Worm (Caenorhabditis elegans): Measurements from ENCODE around the gene twk-13.

twk-13 gene

DNA sequence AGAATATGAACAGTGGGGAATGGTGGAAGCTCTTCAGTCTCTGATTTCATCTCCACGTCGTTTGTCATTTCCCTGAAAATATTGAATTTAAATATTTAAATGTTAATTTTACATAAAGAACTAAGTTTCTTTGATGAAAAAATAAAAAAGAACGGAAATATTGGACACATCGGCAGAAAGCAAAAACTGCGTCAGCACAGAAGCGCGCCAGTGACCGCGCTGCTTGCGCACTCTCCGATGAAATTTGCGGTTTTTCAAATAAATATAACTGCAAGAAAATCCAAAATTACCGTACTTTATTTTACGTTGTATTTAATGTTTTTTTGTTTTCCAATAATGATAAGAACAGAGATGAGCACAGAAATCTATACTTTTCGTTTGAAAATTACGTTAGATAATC lies 46.2 kb downstream of the twk-13 start, which contains the start of the genes srpa-68 and srh-16 (continued):
- TF ChIP-seq nfya-2 (GFP tag; IDR thresholded peaks at IDR 0.05), result no peak
- no peak for TF ChIP-seq F10E7.11 (tag; optimal IDR thresholded peaks at IDR 0.05)
- peak; percentile 88 for TF ChIP-seq pbrm-1 (GFP tag; IDR thresholded peaks at IDR 0.05)
- no peak for TF ChIP-seq cebp-2 (GFP tag; IDR thresholded peaks at IDR 0.05)
- TF ChIP-seq snpc-4 (GFP tag; optimal IDR thresholded peaks at IDR 0.05), result peak; percentile 60
- TF ChIP-seq snpc-4 (tag; optimal IDR thresholded peaks at IDR 0.05), result peak; percentile 48 to 75 (median 64)
- 0 out of 2 replicates have a peak, but pooled peaks have one; percentile 25 for TF ChIP-seq Y53F4B.3 (GFP tag; IDR thresholded peaks at IDR 0.05)
- no peak for TF ChIP-seq hlh-26 (GFP tag; conservative IDR thresholded peaks at IDR 0.05)
- TF ChIP-seq lin-40 (tag; optimal IDR thresholded peaks at IDR 0.05), result peak; percentile 88
- TF ChIP-seq F37B4.10 (GFP tag; IDR thresholded peaks at IDR 0.05), result no peak
- no peak for TF ChIP-seq fkh-3 (tag; optimal IDR thresholded peaks at IDR 0.05)
- TF ChIP-seq rcor-1 (GFP tag; IDR thresholded peaks at IDR 0.05), result peak; percentile 89
- TF ChIP-seq ztf-22 (GFP tag; optimal IDR thresholded peaks at IDR 0.05), result no peak
- TF ChIP-seq B0035.1 (tag; optimal IDR thresholded peaks at IDR 0.05), result no peak
- no peak for TF ChIP-seq lag-1 (GFP tag; IDR thresholded peaks at IDR 0.05)
- TF ChIP-seq K12H6.12 (tag; optimal IDR thresholded peaks at IDR 0.05), result peak; percentile 49
- peak; percentile 59 for TF ChIP-seq ztf-26 (tag; optimal IDR thresholded peaks at IDR 0.05)
- TF ChIP-seq sdz-38 (tag; optimal IDR thresholded peaks at IDR 0.05), result no peak
- no peak for TF ChIP-seq bed-2 (GFP tag; IDR thresholded peaks at IDR 0.05)
- TF ChIP-seq madf-6 (GFP tag; IDR thresholded peaks at IDR 0.05), result peak; percentile 77
- no peak for TF ChIP-seq ama-1 (optimal IDR thresholded peaks at IDR 0.05)
- TF ChIP-seq ama-1 (GFP tag; optimal IDR thresholded peaks at IDR 0.05), result no peak
- no peak for TF ChIP-seq ceh-91 (GFP tag; IDR thresholded peaks at IDR 0.05)
- TF ChIP-seq T07F8.4 (tag; optimal IDR thresholded peaks at IDR 0.05), result no peak
- TF ChIP-seq ztf-28 (GFP tag; IDR thresholded peaks at IDR 0.05), result no peak
- TF ChIP-seq ZK185.1 (tag; optimal IDR thresholded peaks at IDR 0.05; ENCODE audit: poor library complexity, severe bottlenecking), result peak; percentile 66
- TF ChIP-seq mel-28 (tag; optimal IDR thresholded peaks at IDR 0.05; ENCODE audit: borderline replicate concordance), result no peak
- no peak for TF ChIP-seq ztf-25 (GFP tag; IDR thresholded peaks at IDR 0.05)
- TF ChIP-seq ceh-27 (GFP tag; optimal IDR thresholded peaks at IDR 0.05), result peak; percentile 50
- TF ChIP-seq egl-18 (GFP tag; IDR thresholded peaks at IDR 0.05), result no peak
- TF ChIP-seq ceh-100 (GFP tag; IDR thresholded peaks at IDR 0.05), result peak; percentile 66
- peak; percentile 91 for TF ChIP-seq mcd-1 (GFP tag; IDR thresholded peaks at IDR 0.05)
- TF ChIP-seq C17E4.6 (GFP tag; IDR thresholded peaks at IDR 0.05), result peak; percentile 74; the same call in 1 of the 2 replicates
- TF ChIP-seq tbp1 (GFP tag; optimal IDR thresholded peaks at IDR 0.05), result peak; percentile 67
- peak; percentile 78 for TF ChIP-seq B0336.3 (GFP tag; IDR thresholded peaks at IDR 0.05)
- TF ChIP-seq Y56A3A.18 (GFP tag; IDR thresholded peaks at IDR 0.05), result peak; percentile 93
- peak; percentile 73 for TF ChIP-seq him-1 (tag; optimal IDR thresholded peaks at IDR 0.05)
- no peak for TF ChIP-seq nhr-179 (tag; optimal IDR thresholded peaks at IDR 0.05)
- TF ChIP-seq Y79H2A.3 (GFP tag; conservative IDR thresholded peaks at IDR 0.05), result no peak
- TF ChIP-seq mxl-1 (tag; optimal IDR thresholded peaks at IDR 0.05), result no peak
- no peak for TF ChIP-seq pha-4 (tag; optimal IDR thresholded peaks at IDR 0.05)
- peak; percentile 94 for TF ChIP-seq Y53G8AR.9 (GFP tag; conservative IDR thresholded peaks at IDR 0.05)
- TF ChIP-seq ekl-4 (GFP tag; IDR thresholded peaks at IDR 0.05), result peak; percentile 84
- TF ChIP-seq tbx-9 (tag; optimal IDR thresholded peaks at IDR 0.05; ENCODE audit: borderline replicate concordance), result no peak
- peak; percentile 36 for TF ChIP-seq atf-7 (tag; optimal IDR thresholded peaks at IDR 0.05)
- peak; percentile 70 for TF ChIP-seq F33H1.4 (GFP tag; IDR thresholded peaks at IDR 0.05)
- peak; percentile 82 for TF ChIP-seq F23B12.7 (tag; optimal IDR thresholded peaks at IDR 0.05; ENCODE audit: insufficient read depth)
- TF ChIP-seq unc-62 (GFP tag; optimal IDR thresholded peaks at IDR 0.05), result no peak
- peak; percentile 52; the same call in 1 of the 2 replicates for TF ChIP-seq D2030.7 (GFP tag; IDR thresholded peaks at IDR 0.05)
- TF ChIP-seq somi-1 (GFP tag; optimal IDR thresholded peaks at IDR 0.05), result no peak
